Worm (Caenorhabditis elegans): ENCODE results near the gene F43G6.17.

Gene F43G6.17

ce11 chrII:11829920-11830319, 27.4 kb downstream of the F43G6.17 start, which contains the start of gene pes-5:
pes-5 (minus strand) TSS chrII:11830020.
- TF ChIP-seq ets-4 (tag; optimal IDR thresholded peaks at IDR 0.05), result no peak
- TF ChIP-seq ceh-6 (GFP tag; optimal IDR thresholded peaks at IDR 0.05), result no peak
- no peak for TF ChIP-seq fax-1 (tag; optimal IDR thresholded peaks at IDR 0.05)

- no peak for TF ChIP-seq ceh-18 (tag; optimal IDR thresholded peaks at IDR 0.05)
- TF ChIP-seq unc-86 (tag; optimal IDR thresholded peaks at IDR 0.05), result no peak
- peak; percentile 16 for TF ChIP-seq unc-55 (GFP tag; optimal IDR thresholded peaks at IDR 0.05)
Measured at ce11 chrII:11830601-11831000, 28.1 kb downstream of the F43G6.17 start.

ce11 chrII:11832475-11832874, 29.9 kb downstream of the F43G6.17 start, which contains the start of gene clec-144:
clec-144 (minus strand) TSS chrII:11832575.
- TF ChIP-seq elt-2 (tag; optimal IDR thresholded peaks at IDR 0.05) (no peak), C38D4.7 (GFP tag; optimal IDR thresholded peaks at IDR 0.05) (no peak), fkh-10 (GFP tag; optimal IDR thresholded peaks at IDR 0.05) (no peak), ceh-14 (tag; optimal IDR thresholded peaks at IDR 0.05) (no peak), ceh-24 (tag; optimal IDR thresholded peaks at IDR 0.05) (no peak), nhr-232 (tag; optimal IDR thresholded peaks at IDR 0.05) (no peak), pat-9 (tag; optimal IDR thresholded peaks at IDR 0.05) (no peak), ceh-18 (tag; optimal IDR thresholded peaks at IDR 0.05) (no peak), unc-86 (tag; optimal IDR thresholded peaks at IDR 0.05) (no peak), pag-3 (tag; optimal IDR thresholded peaks at IDR 0.05; ENCODE audit: borderline replicate concordance) (no peak), madf-2 (tag; optimal IDR thresholded peaks at IDR 0.05) (no peak), hlh-30 (tag; optimal IDR thresholded peaks at IDR 0.05; ENCODE audit: insufficient read depth) (no peak), tbx-2 (tag; optimal IDR thresholded peaks at IDR 0.05) (no peak), ceh-31 (tag; optimal IDR thresholded peaks at IDR 0.05) (no peak)

ce11 chrII:11835208-11835607, 32.7 kb downstream of the F43G6.17 start, which contains the start of gene T27D12.6:
T27D12.6 (plus strand) TSS chrII:11835508.
- no peak for TF ChIP-seq che-1 (tag; optimal IDR thresholded peaks at IDR 0.05)
- TF ChIP-seq eyg-1 (tag; optimal IDR thresholded peaks at IDR 0.05), result no peak
- TF ChIP-seq dmd-4 (tag; optimal IDR thresholded peaks at IDR 0.05; ENCODE audit: borderline replicate concordance), result no peak
- no peak for TF ChIP-seq sox-2 (GFP tag; IDR thresholded peaks at IDR 0.05)
- TF ChIP-seq madf-2 (tag; optimal IDR thresholded peaks at IDR 0.05), result no peak
- no peak for TF ChIP-seq pha-2 (tag; optimal IDR thresholded peaks at IDR 0.05)
- TF ChIP-seq odd-2 (tag; optimal IDR thresholded peaks at IDR 0.05), result no peak
- TF ChIP-seq ama-1 (optimal IDR thresholded peaks at IDR 0.05), result no peak
- no peak for TF ChIP-seq pros-1 (tag; optimal IDR thresholded peaks at IDR 0.05)
- no peak for TF ChIP-seq ceh-9 (tag; optimal IDR thresholded peaks at IDR 0.05)

ce11 chrII:11836554-11837218, 34.1 kb downstream of the F43G6.17 start:
- peak; percentile 45 for TF ChIP-seq elt-2 (tag; optimal IDR thresholded peaks at IDR 0.05)
- no peak for TF ChIP-seq pha-4 (tag; optimal IDR thresholded peaks at IDR 0.05)

- TF ChIP-seq unc-55 (GFP tag; optimal IDR thresholded peaks at IDR 0.05), result no peak
- no peak for TF ChIP-seq nhr-11 (tag; optimal IDR thresholded peaks at IDR 0.05)
- TF ChIP-seq npax-4 (tag; optimal IDR thresholded peaks at IDR 0.05), result no peak
- no peak for TF ChIP-seq dmd-4 (tag; optimal IDR thresholded peaks at IDR 0.05; ENCODE audit: borderline replicate concordance)
- no peak for TF ChIP-seq elt-4 (tag; optimal IDR thresholded peaks at IDR 0.05)
- no peak for TF ChIP-seq ztf-16 (tag; optimal IDR thresholded peaks at IDR 0.05)
- TF ChIP-seq ama-1 (optimal IDR thresholded peaks at IDR 0.05), result no peak
- TF ChIP-seq hlh-13 (GFP tag; optimal IDR thresholded peaks at IDR 0.05), result no peak
- TF ChIP-seq ceh-18 (tag; optimal IDR thresholded peaks at IDR 0.05), result no peak
- TF ChIP-seq elt-2 (tag; optimal IDR thresholded peaks at IDR 0.05), result no peak
- TF ChIP-seq fkh-10 (GFP tag; optimal IDR thresholded peaks at IDR 0.05), result no peak
- no peak for TF ChIP-seq C38D4.7 (GFP tag; optimal IDR thresholded peaks at IDR 0.05)
- no peak for TF ChIP-seq ets-4 (tag; optimal IDR thresholded peaks at IDR 0.05)
- TF ChIP-seq odd-2 (tag; optimal IDR thresholded peaks at IDR 0.05), result no peak
- no peak for TF ChIP-seq hlh-8 (tag; optimal IDR thresholded peaks at IDR 0.05)
- TF ChIP-seq gmeb-2 (tag; optimal IDR thresholded peaks at IDR 0.05), result no peak
Measured at ce11 chrII:11838353-11838752, 35.8 kb downstream of the F43G6.17 start.

Measured in whole organism, late embryonic.